Fruit fly (Drosophila melanogaster): ENCODE measurements around the gene IM33.

dm6 chr2L:3695361-3695818, 1.1 kb downstream of the IM33 start, which contains the start of gene CG16713:
- TF ChIP-seq CG14711 (tag; optimal IDR thresholded peaks at IDR 0.05) (no peak), ovo (GFP tag; optimal IDR thresholded peaks at IDR 0.05) (no peak)
